Fruit fly (Drosophila melanogaster) whole organism, embryonic: ENCODE results near the gene Tsp2A.

Experiments used
- Antp ChIP-seq: fragments of 200-800 bp; sonication (Bioruptor generic); optimal IDR thresholded peaks from 3 replicates; lab custom pipeline; 2016; ENCODE audit warnings: missing biosample characterization, missing genetic modification characterization
- CG10565 ChIP-seq: fragments of 200-800 bp; sonication (Bioruptor generic); optimal IDR thresholded peaks from 3 replicates; lab custom pipeline; 2016; ENCODE audit warnings: missing biosample characterization, mild to moderate bottlenecking, missing genetic modification characterization
- CG10959 ChIP-seq: fragments of 200-800 bp; sonication (Bioruptor generic); IDR thresholded peaks from 2 replicates; pipeline ENCODE4 v1.3.6; 2022; ENCODE audit warnings: missing biosample characterization, missing genetic modification characterization
- CG11247 ChIP-seq: fragments of 200-800 bp; sonication (Bioruptor generic); IDR thresholded peaks from 2 replicates; pipeline ENCODE4 v1.3.6; 2022; ENCODE audit warnings: missing biosample characterization, missing genetic modification characterization
- CG11695 ChIP-seq: fragments of 200-800 bp; sonication (Bioruptor generic); IDR thresholded peaks from 3 replicates; pipeline ENCODE4 v1.3.6; 2022; ENCODE audit warnings: missing biosample characterization, missing genetic modification characterization
- CG13296 ChIP-seq: fragments of 200-800 bp; sonication (Bioruptor generic); optimal IDR thresholded peaks from 3 replicates; lab custom pipeline; 2018; ENCODE audit warnings: missing biosample characterization, mild to moderate bottlenecking, missing genetic modification characterization
- CG14014 ChIP-seq: fragments of 200-800 bp; sonication (Bioruptor generic); IDR thresholded peaks from 2 replicates; pipeline ENCODE4 v1.3.6; 2022; ENCODE audit warnings: missing biosample characterization, missing genetic modification characterization
- CG14710 ChIP-seq: fragments of 200-800 bp; sonication (Bioruptor generic); optimal IDR thresholded peaks from 3 replicates; lab custom pipeline; 2019; ENCODE audit warnings: missing biosample characterization, mild to moderate bottlenecking, missing genetic modification characterization, moderate library complexity
- CG15696 ChIP-seq: fragments of 200-800 bp; sonication (Bioruptor generic); optimal IDR thresholded peaks from 2 replicates; lab custom pipeline; 2019; ENCODE audit warnings: missing biosample characterization, mild to moderate bottlenecking, missing genetic modification characterization, moderate library complexity
- CG16863 ChIP-seq: fragments of 200-800 bp; sonication (Bioruptor generic); optimal IDR thresholded peaks from 3 replicates; lab custom pipeline; 2016; ENCODE audit warnings: missing biosample characterization, missing genetic modification characterization
- CG2116 ChIP-seq: fragments of 200-800 bp; sonication (Bioruptor generic); optimal IDR thresholded peaks from 3 replicates; lab custom pipeline; 2018; ENCODE audit warnings: missing biosample characterization, mild to moderate bottlenecking, missing genetic modification characterization
- CG2129 ChIP-seq: fragments of 200-800 bp; sonication (Bioruptor generic); IDR thresholded peaks from 2 replicates; pipeline ENCODE4 v1.3.6; 2022; ENCODE audit warnings: missing biosample characterization, missing genetic modification characterization; ENCODE audit not compliant: partially characterized antibody
- CG30020 ChIP-seq: fragments of 200-800 bp; optimal IDR thresholded peaks from 2 replicates; lab custom pipeline; 2019; ENCODE audit warnings: missing biosample characterization, mild to moderate bottlenecking, missing genetic modification characterization, moderate library complexity
- CG31365 ChIP-seq: fragments of 200-800 bp; sonication (Bioruptor generic); optimal IDR thresholded peaks from 2 replicates; lab custom pipeline; 2018; ENCODE audit warnings: missing biosample characterization, mild to moderate bottlenecking, missing genetic modification characterization
- CG31388 ChIP-seq: fragments of 200-800 bp; sonication (Bioruptor generic); optimal IDR thresholded peaks from 2 replicates; lab custom pipeline; 2016; ENCODE audit warnings: missing biosample characterization, missing genetic modification characterization
- CG7357 ChIP-seq: fragments of 200-800 bp; sonication (Bioruptor generic); IDR thresholded peaks from 3 replicates; pipeline ENCODE4 v1.3.6; 2022; ENCODE audit warnings: missing biosample characterization, missing genetic modification characterization
- CG7556 ChIP-seq: fragments of 200-800 bp; sonication (Bioruptor generic); optimal IDR thresholded peaks from 2 replicates; lab custom pipeline; 2017; ENCODE audit warnings: missing biosample characterization, mild to moderate bottlenecking, missing genetic modification characterization
- CG9727 ChIP-seq: fragments of 200-800 bp; sonication (Bioruptor generic); optimal IDR thresholded peaks from 3 replicates; lab custom pipeline; 2017; ENCODE audit warnings: missing biosample characterization, mild to moderate bottlenecking, missing genetic modification characterization
- CG9817 ChIP-seq: fragments of 200-800 bp; sonication (Bioruptor generic); optimal IDR thresholded peaks from 2 replicates; lab custom pipeline; 2018; ENCODE audit warnings: missing biosample characterization, mild to moderate bottlenecking, missing genetic modification characterization, moderate library complexity
- CG9932 ChIP-seq: fragments of 200-800 bp; sonication (Bioruptor generic); IDR thresholded peaks from 2 replicates; pipeline ENCODE4 v1.3.6; 2022; ENCODE audit warnings: missing biosample characterization, missing genetic modification characterization
- CoRest ChIP-seq: fragments of 200-800 bp; sonication (Bioruptor generic); optimal IDR thresholded peaks from 3 replicates; lab custom pipeline; 2018; ENCODE audit warnings: missing biosample characterization, mild to moderate bottlenecking, missing genetic modification characterization, moderate library complexity
- Dip2 ChIP-seq: fragments of 200-800 bp; sonication (Bioruptor generic); IDR thresholded peaks from 2 replicates; pipeline ENCODE4 v1.3.6; 2022; ENCODE audit warnings: missing biosample characterization, missing genetic modification characterization
- Doc3 ChIP-seq: fragments of 200-800 bp; sonication (Bioruptor generic); IDR thresholded peaks from 3 replicates; pipeline ENCODE4 v1.3.6; 2022; ENCODE audit warnings: missing biosample characterization, missing genetic modification characterization; ENCODE audit not compliant: partially characterized antibody
- Fer1 ChIP-seq: fragments of 200-800 bp; sonication (Bioruptor generic); optimal IDR thresholded peaks from 2 replicates; lab custom pipeline; 2017; ENCODE audit warnings: missing biosample characterization, mild to moderate bottlenecking, missing genetic modification characterization
- Hr51 ChIP-seq, 2 experiments: fragments of 200-800 bp; sonication (Bioruptor generic); optimal IDR thresholded peaks; 2 replicates in 1 of 2; 3 replicates in 1 of 2; lab custom pipeline; 2016 to 2018; ENCODE audit warnings: missing biosample characterization in 2 of 2, missing genetic modification characterization in 2 of 2, mild to moderate bottlenecking in 1 of 2, moderate library complexity in 1 of 2
- MBD-R2 ChIP-seq: fragments of 200-800 bp; sonication (Bioruptor generic); IDR thresholded peaks from 2 replicates; pipeline ENCODE4 v1.3.6; 2022; ENCODE audit warnings: missing biosample characterization, missing genetic modification characterization
- Mad ChIP-seq: fragments of 200-800 bp; sonication (Bioruptor generic); optimal IDR thresholded peaks from 2 replicates; lab custom pipeline; 2016; ENCODE audit warnings: missing biosample characterization, missing genetic modification characterization
- NFAT ChIP-seq: fragments of 200-800 bp; sonication (Bioruptor generic); IDR thresholded peaks from 2 replicates; pipeline ENCODE4 v1.3.6; 2022; ENCODE audit warnings: missing biosample characterization, missing genetic modification characterization
- Nf-YA ChIP-seq: fragments of 200-800 bp; sonication (Bioruptor generic); IDR thresholded peaks from 2 replicates; pipeline ENCODE4 v1.3.6; 2022; ENCODE audit warnings: missing biosample characterization, missing genetic modification characterization
- Oaz ChIP-seq: fragments of 200-800 bp; sonication (Bioruptor generic); IDR thresholded peaks from 2 replicates; pipeline ENCODE4 v1.3.6; 2022; ENCODE audit warnings: missing biosample characterization, missing genetic modification characterization
- Scr ChIP-seq: fragments of 200-800 bp; sonication (Bioruptor generic); IDR thresholded peaks from 2 replicates; pipeline ENCODE4 v1.3.6; 2022; ENCODE audit warnings: missing biosample characterization, missing genetic modification characterization; ENCODE audit not compliant: partially characterized antibody
- Usf ChIP-seq: fragments of 200-800 bp; sonication (Bioruptor generic); optimal IDR thresholded peaks from 2 replicates; lab custom pipeline; 2017; ENCODE audit warnings: missing genotype, missing biosample characterization, missing genetic modification characterization
- ase ChIP-seq: fragments of 200-800 bp; sonication (Bioruptor generic); IDR thresholded peaks from 3 replicates; pipeline ENCODE4 v1.3.6; 2022; ENCODE audit warnings: missing biosample characterization, missing genetic modification characterization
- cg ChIP-seq: fragments of 200-800 bp; sonication (Bioruptor generic); optimal IDR thresholded peaks from 3 replicates; lab custom pipeline; 2019; ENCODE audit warnings: missing biosample characterization, mild to moderate bottlenecking, missing genetic modification characterization, moderate library complexity
- chm ChIP-seq: fragments of 200-800 bp; sonication (Bioruptor generic); IDR thresholded peaks from 2 replicates; pipeline ENCODE4 v1.3.6; 2022; ENCODE audit warnings: missing biosample characterization, missing genetic modification characterization
- crc ChIP-seq: fragments of 200-800 bp; sonication (Bioruptor generic); optimal IDR thresholded peaks from 2 replicates; lab custom pipeline; 2016; ENCODE audit warnings: missing biosample characterization, missing genetic modification characterization
- cwo ChIP-seq: fragments of 200-800 bp; sonication (Bioruptor generic); optimal IDR thresholded peaks from 3 replicates; lab custom pipeline; 2017; ENCODE audit warnings: missing biosample characterization, missing genetic modification characterization, mild to moderate bottlenecking, moderate library complexity, missing genetic modification reagents
- da ChIP-seq: fragments of 200-800 bp; sonication (Bioruptor generic); optimal IDR thresholded peaks from 2 replicates; lab custom pipeline; 2016; ENCODE audit warnings: missing biosample characterization, missing genetic modification characterization
- ewg ChIP-seq: fragments of 200-800 bp; sonication (Bioruptor generic); optimal IDR thresholded peaks from 3 replicates; lab custom pipeline; 2017; ENCODE audit warnings: mild to moderate bottlenecking, missing biosample characterization, missing genetic modification reagents, missing genetic modification characterization
- hkb ChIP-seq, 2 experiments: fragments of 200-800 bp in 1 of 2; fragments of >200 bp in 1 of 2; sonication (Bioruptor generic) in 1 of 2; IDR thresholded peaks in 1 of 2; optimal IDR thresholded peaks in 1 of 2; 2 replicates each; pipeline versions ENCODE4 v1.3.6 to Lab custom; 2017 to 2022; ENCODE audit warnings: missing biosample characterization in 1 of 2, missing genetic modification characterization in 1 of 2
- hth ChIP-seq: fragments of >200 bp; optimal IDR thresholded peaks from 2 replicates; lab custom pipeline; 2017; ENCODE audit warnings: inconsistent platforms
- jing ChIP-seq: fragments of 200-800 bp; sonication (Bioruptor generic); optimal IDR thresholded peaks from 2 replicates; lab custom pipeline; 2018; ENCODE audit warnings: missing biosample characterization, mild to moderate bottlenecking, missing genetic modification characterization
- jumu ChIP-seq: fragments of 200-800 bp; sonication (Bioruptor generic); optimal IDR thresholded peaks from 3 replicates; lab custom pipeline; 2016; ENCODE audit warnings: missing biosample characterization, missing genetic modification characterization
- pros ChIP-seq: fragments of 200-800 bp; sonication (Bioruptor generic); optimal IDR thresholded peaks from 3 replicates; lab custom pipeline; 2019; ENCODE audit warnings: missing biosample characterization, mild to moderate bottlenecking, missing genetic modification characterization, moderate library complexity
- rib ChIP-seq: fragments of 200-800 bp; sonication (Bioruptor generic); IDR thresholded peaks from 2 replicates; pipeline ENCODE4 v1.3.6; 2022; ENCODE audit warnings: missing biosample characterization, missing genetic modification characterization
- sisA ChIP-seq: fragments of 200-800 bp; sonication (Bioruptor generic); IDR thresholded peaks from 2 replicates; pipeline ENCODE4 v1.3.6; 2022; ENCODE audit warnings: missing biosample characterization, missing genetic modification characterization
- stwl ChIP-seq: fragments of 200-800 bp; sonication (Bioruptor generic); optimal IDR thresholded peaks from 3 replicates; lab custom pipeline; 2018; ENCODE audit warnings: missing biosample characterization, mild to moderate bottlenecking, missing genetic modification characterization, moderate library complexity
- tgo ChIP-seq: fragments of 200-800 bp; sonication (Bioruptor generic); IDR thresholded peaks from 3 replicates; pipeline ENCODE4 v1.3.6; 2022; ENCODE audit warnings: missing biosample characterization, missing genetic modification characterization
- tio ChIP-seq: fragments of 200-800 bp; sonication (Bioruptor generic); optimal IDR thresholded peaks from 2 replicates; lab custom pipeline; 2017; ENCODE audit warnings: missing biosample characterization, missing genetic modification characterization, inconsistent platforms
- toy ChIP-seq: fragments of 200-800 bp; sonication (Bioruptor generic); IDR thresholded peaks from 2 replicates; pipeline ENCODE4 v1.3.6; 2022; ENCODE audit warnings: missing biosample characterization, missing genetic modification characterization
- tup ChIP-seq: fragments of 200-800 bp; sonication (Bioruptor generic); optimal IDR thresholded peaks from 2 replicates; lab custom pipeline; 2016; ENCODE audit warnings: missing biosample characterization, mild to moderate bottlenecking, missing genetic modification characterization, moderate library complexity
- wdn ChIP-seq: fragments of 200-800 bp; sonication (Bioruptor generic); IDR thresholded peaks from 2 replicates; pipeline ENCODE4 v1.3.6; 2022; ENCODE audit warnings: missing biosample characterization, missing genetic modification characterization

Gene Tsp2A

DNA sequence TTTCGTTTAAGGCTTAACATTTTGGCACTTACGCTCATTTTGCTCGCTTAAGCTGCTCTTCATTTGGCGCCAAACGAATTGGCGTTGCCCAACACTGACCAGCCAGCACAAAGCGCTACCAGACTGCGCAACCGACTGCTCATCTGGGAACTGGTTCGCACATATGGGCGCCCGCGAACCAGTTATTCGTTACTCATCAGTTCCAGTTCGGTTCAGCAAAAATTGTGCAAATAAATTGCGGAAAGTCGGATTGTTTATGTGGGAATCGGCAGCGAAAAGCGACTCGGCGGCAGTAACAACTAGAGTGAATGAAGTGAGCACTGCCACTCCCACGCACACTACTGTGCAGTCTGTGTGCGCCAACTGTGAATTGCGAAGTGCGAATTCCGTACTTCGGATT lies 46.5 kb downstream of the Tsp2A start, which contains the start of gene Rilpl (continued):
- TF ChIP-seq CG31388: no peak
- TF ChIP-seq Mad (GFP tag; lab: Kevin White, UChicago): no peak
- TF ChIP-seq jumu (GFP tag; lab: Kevin White, UChicago): peak; percentile 33
- TF ChIP-seq CG15696 (tag; lab: Kevin White, UChicago): no peak
- TF ChIP-seq tup (GFP tag; lab: Kevin White, UChicago): peak; percentile 10
- TF ChIP-seq CG10959 (GFP tag; lab: Robert Waterston, UW): no peak
- TF ChIP-seq rib (GFP tag; lab: Robert Waterston, UW): peak; percentile 87
- TF ChIP-seq MBD-R2: peak; percentile 66
- TF ChIP-seq stwl (tag; lab: Kevin White, UChicago): peak; percentile 57
- peak; percentile 49 for TF ChIP-seq NFAT (GFP tag; lab: Robert Waterston, UW)
- TF ChIP-seq Fer1: peak; percentile 32
- TF ChIP-seq pros (GFP tag; lab: Kevin White, UChicago): no peak
- peak; percentile 53 for TF ChIP-seq chm (GFP tag; lab: Robert Waterston, UW)
- peak; percentile 28 for TF ChIP-seq CG2116 (GFP tag; lab: Kevin White, UChicago)
- no peak for TF ChIP-seq Oaz (GFP tag; lab: Robert Waterston, UW)
- TF ChIP-seq crc (GFP tag; lab: Kevin White, UChicago): no peak
- TF ChIP-seq Usf: no peak
- no peak for TF ChIP-seq hth (lab: Kevin White, UChicago)
- TF ChIP-seq CG14710 (tag; lab: Kevin White, UChicago): peak; percentile 30
- no peak for TF ChIP-seq CG9817 (tag; lab: Kevin White, UChicago)
- peak; percentile 53 for TF ChIP-seq Scr (GFP tag; lab: Robert Waterston, UW)
- no peak for TF ChIP-seq toy (GFP tag; lab: Robert Waterston, UW)
- peak; percentile 1 for TF ChIP-seq ewg (GFP tag; lab: Kevin White, UChicago)
- TF ChIP-seq CG11695 (GFP tag; lab: Robert Waterston, UW): no peak
- TF ChIP-seq CG9932: peak; percentile 54; the same call in 1 of the 2 replicates
- TF ChIP-seq cg (GFP tag; lab: Kevin White, UChicago): no peak
- no peak for TF ChIP-seq CG2129
- no peak for TF ChIP-seq cwo (GFP tag; lab: Kevin White, UChicago)
- TF ChIP-seq CoRest (tag; lab: Kevin White, UChicago): peak; percentile 37
- no peak for TF ChIP-seq jing (GFP tag; lab: Kevin White, UChicago)
- no peak for TF ChIP-seq Hr51 (GFP tag; optimal IDR thresholded peaks at IDR 0.05; lab: Kevin White, UChicago)
- TF ChIP-seq Dip2 (GFP tag; lab: Robert Waterston, UW): no peak
- TF ChIP-seq CG7556 (GFP tag; lab: Kevin White, UChicago): no peak
- TF ChIP-seq hkb (optimal IDR thresholded peaks at IDR 0.05; lab: Kevin White, UChicago): no peak
- no peak for TF ChIP-seq hkb (GFP tag; IDR thresholded peaks at IDR 0.05; lab: Robert Waterston, UW)
- no peak for TF ChIP-seq CG31365
- no peak for TF ChIP-seq CG9727 (GFP tag; lab: Kevin White, UChicago)
- TF ChIP-seq Nf-YA (GFP tag; lab: Robert Waterston, UW): no peak
- no peak for TF ChIP-seq CG11247
- TF ChIP-seq CG14014 (GFP tag; lab: Robert Waterston, UW): no peak
- no peak for TF ChIP-seq wdn (GFP tag; lab: Robert Waterston, UW)
- no peak for TF ChIP-seq CG13296 (GFP tag; lab: Kevin White, UChicago)
- peak; percentile 27 for TF ChIP-seq Antp (GFP tag; lab: Kevin White, UChicago)
- TF ChIP-seq CG30020 (tag; lab: Kevin White, UChicago): no peak
- TF ChIP-seq sisA (GFP tag; lab: Robert Waterston, UW): no peak
- no peak for TF ChIP-seq CG16863 (GFP tag; lab: Kevin White, UChicago)
- TF ChIP-seq tgo (GFP tag; lab: Robert Waterston, UW): no peak
- TF ChIP-seq CG7357 (GFP tag; lab: Robert Waterston, UW): no peak
- no peak for TF ChIP-seq tio
- TF ChIP-seq ase: no peak
- TF ChIP-seq da: no peak
- no peak for TF ChIP-seq CG10565 (GFP tag; lab: Kevin White, UChicago)
- no peak for TF ChIP-seq Doc3 (GFP tag; lab: Robert Waterston, UW)
